Worm (Caenorhabditis elegans) whole organism, L2 larva: ENCODE data around the gene col-96.

Source experiments
- C34F6.9 ChIP-seq: fragments of 150-350 bp; optimal IDR thresholded peaks from 2 replicates; lab custom pipeline; 2014; ENCODE audit warnings: missing biosample characterization, missing genetic modification characterization
- F13H6.1 ChIP-seq: sonication (generic microtip); optimal IDR thresholded peaks from 2 replicates; lab custom pipeline; 2016; ENCODE audit warnings: missing genetic modification characterization, missing compliant biosample characterization
- R02D3.7 ChIP-seq: fragments of 150-350 bp; optimal IDR thresholded peaks from 2 replicates; lab custom pipeline; 2014; ENCODE audit warnings: missing biosample characterization, missing genetic modification characterization
- Y55F3AM.14 ChIP-seq: fragments of 200-800 bp; sonication (Bioruptor generic); optimal IDR thresholded peaks from 2 replicates; lab custom pipeline; 2018; ENCODE audit warnings: mild to moderate bottlenecking, missing genetic modification characterization, missing compliant biosample characterization
- ZK546.5 ChIP-seq: sonication (generic microtip); optimal IDR thresholded peaks from 2 replicates; lab custom pipeline; 2017; ENCODE audit warnings: missing biosample characterization, missing genetic modification characterization
- alr-1 ChIP-seq: fragments of 150-350 bp; optimal IDR thresholded peaks from 2 replicates; lab custom pipeline; 2014; ENCODE audit warnings: missing biosample characterization, missing genetic modification characterization
- aly-2 ChIP-seq: fragments of 150-350 bp; optimal IDR thresholded peaks from 2 replicates; lab custom pipeline; 2014; ENCODE audit warnings: missing biosample characterization, missing genetic modification characterization
- ama-1 ChIP-seq: fragments of 150-350 bp; optimal IDR thresholded peaks from 2 replicates; lab custom pipeline; 2018; ENCODE audit warnings: inconsistent platforms
- blmp-1 ChIP-seq: sonication (generic microtip); optimal IDR thresholded peaks from 2 replicates; lab custom pipeline; 2017; ENCODE audit warnings: missing genetic modification characterization, mild to moderate bottlenecking, missing compliant biosample characterization, antibody characterized with exemption, moderate library complexity; ENCODE audit not compliant: insufficient read depth
- ceh-82 ChIP-seq: fragments of 150-350 bp; optimal IDR thresholded peaks from 2 replicates; lab custom pipeline; 2014; ENCODE audit warnings: missing biosample characterization, missing genetic modification characterization
- crh-2 ChIP-seq: sonication (generic microtip); optimal IDR thresholded peaks from 2 replicates; lab custom pipeline; 2017; ENCODE audit warnings: missing biosample characterization, missing genetic modification characterization
- egl-27 ChIP-seq: sonication (generic microtip); optimal IDR thresholded peaks from 3 replicates; lab custom pipeline; 2017; ENCODE audit warnings: missing biosample characterization, missing genetic modification reagents, missing genetic modification characterization
- elt-1 ChIP-seq: fragments of 150-350 bp; optimal IDR thresholded peaks from 2 replicates; lab custom pipeline; 2014; ENCODE audit warnings: missing biosample characterization, missing genetic modification characterization
- fos-1 ChIP-seq: fragments of 150-350 bp; optimal IDR thresholded peaks from 2 replicates; lab custom pipeline; 2014; ENCODE audit warnings: missing biosample characterization, missing genetic modification characterization
- gmeb-1 ChIP-seq: fragments of 150-350 bp; optimal IDR thresholded peaks from 2 replicates; lab custom pipeline; 2014; ENCODE audit warnings: missing biosample characterization, missing genetic modification characterization
- lin-11 ChIP-seq: fragments of 150-350 bp; sonication (generic microtip); optimal IDR thresholded peaks from 2 replicates; lab custom pipeline; 2014; ENCODE audit warnings: missing biosample characterization, missing genetic modification characterization, inconsistent platforms, mixed read lengths
- lin-13 ChIP-seq: fragments of 150-350 bp; optimal IDR thresholded peaks from 2 replicates; lab custom pipeline; 2014; ENCODE audit warnings: missing biosample characterization, missing genetic modification reagents, missing genetic modification characterization
- lin-39 ChIP-seq: fragments of 150-350 bp; optimal IDR thresholded peaks from 2 replicates; lab custom pipeline; 2014; ENCODE audit warnings: missing biosample characterization, missing genetic modification reagents, missing genetic modification characterization
- lsy-2 ChIP-seq, 2 experiments: fragments of 150-350 bp in 1 of 2; sonication (generic microtip) in 1 of 2; optimal IDR thresholded peaks; 2 replicates each; lab custom pipeline; 2014 to 2017; ENCODE audit warnings: missing biosample characterization in 2 of 2, missing genetic modification characterization in 2 of 2
- mbf-1 ChIP-seq: sonication (generic microtip); optimal IDR thresholded peaks from 2 replicates; lab custom pipeline; 2017; ENCODE audit warnings: missing biosample characterization, missing genetic modification characterization
- nhr-21 ChIP-seq: fragments of 150-350 bp; optimal IDR thresholded peaks from 2 replicates; lab custom pipeline; 2014; ENCODE audit warnings: missing biosample characterization, missing genetic modification characterization
- nhr-23 ChIP-seq: fragments of 150-350 bp; optimal IDR thresholded peaks from 2 replicates; lab custom pipeline; 2014; ENCODE audit warnings: missing biosample characterization, missing genetic modification reagents, missing genetic modification characterization
- nhr-237 ChIP-seq: fragments of 150-350 bp; optimal IDR thresholded peaks from 2 replicates; lab custom pipeline; 2014; ENCODE audit warnings: missing biosample characterization, missing genetic modification characterization
- nhr-77 ChIP-seq: fragments of 150-350 bp; optimal IDR thresholded peaks from 2 replicates; lab custom pipeline; 2014; ENCODE audit warnings: missing biosample characterization, missing genetic modification characterization
- peb-1 ChIP-seq: fragments of 150-350 bp; optimal IDR thresholded peaks from 2 replicates; lab custom pipeline; 2014; ENCODE audit warnings: missing biosample characterization, missing genetic modification characterization
- sem-4 ChIP-seq: fragments of 150-350 bp; optimal IDR thresholded peaks from 2 replicates; lab custom pipeline; 2014; ENCODE audit warnings: missing biosample characterization, missing genetic modification reagents, missing genetic modification characterization
- skn-1 ChIP-seq: sonication (generic microtip); optimal IDR thresholded peaks from 2 replicates; lab custom pipeline; 2017; ENCODE audit warnings: missing biosample characterization, missing genetic modification characterization
- sma-3 ChIP-seq: sonication (generic microtip); optimal IDR thresholded peaks from 2 replicates; lab custom pipeline; 2016; ENCODE audit warnings: missing genetic modification reagents, missing genetic modification characterization, missing compliant biosample characterization
- sma-9 ChIP-seq, 2 experiments: fragments of 150-350 bp in 1 of 2; sonication (generic microtip) in 1 of 2; optimal IDR thresholded peaks; 2 replicates each; lab custom pipeline; 2014 to 2016; ENCODE audit warnings: missing genetic modification characterization in 2 of 2, mild to moderate bottlenecking in 1 of 2, missing biosample characterization in 1 of 2, missing compliant biosample characterization in 1 of 2, missing genetic modification reagents in 1 of 2, moderate library complexity in 1 of 2
- unc-39 ChIP-seq: fragments of 150-350 bp; optimal IDR thresholded peaks from 2 replicates; lab custom pipeline; 2014; ENCODE audit warnings: missing biosample characterization, missing genetic modification characterization
- ztf-1 ChIP-seq: fragments of 200-800 bp; sonication (Bioruptor generic); conservative IDR thresholded peaks from 2 replicates; pipeline ENCODE4 v1.3.6; 2022; ENCODE audit warnings: missing genetic modification characterization, missing compliant biosample characterization
- ztf-4 ChIP-seq: fragments of 150-350 bp; optimal IDR thresholded peaks from 2 replicates; lab custom pipeline; 2014; ENCODE audit warnings: missing biosample characterization, missing genetic modification characterization

col-96 gene

DNA sequence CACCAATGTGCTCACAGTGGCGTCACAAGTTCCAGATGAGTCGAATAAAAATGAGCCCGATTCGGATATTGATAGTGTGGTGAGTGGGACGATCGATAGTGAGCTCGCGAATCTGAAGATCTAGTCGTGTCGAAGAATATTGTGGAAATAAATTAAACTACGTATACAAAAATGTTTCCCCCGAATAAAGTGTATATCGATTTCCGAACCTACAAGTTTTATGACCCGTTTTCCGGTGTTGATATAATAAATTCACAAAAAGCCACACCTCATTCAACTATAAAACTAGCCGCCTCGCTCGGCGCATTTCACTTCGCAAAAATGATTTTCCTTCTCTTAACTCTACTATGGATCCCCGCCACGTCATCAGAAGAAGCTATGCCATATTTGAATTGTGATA lies 6.6 kb downstream of the col-96 start, which contains the start of gene pqn-84:
Gene pqn-84, plus strand, starts transcription at position 301 of the 400 bp plus-strand sequence.
- TF ChIP-seq lin-11 (tag; lab: Kevin White, UChicago) (no peak), mbf-1 (no peak)

- TF ChIP-seq peb-1 (tag; lab: Kevin White, UChicago): no peak
- TF ChIP-seq R02D3.7: no peak
- no peak for TF ChIP-seq crh-2 (tag; lab: Kevin White, UChicago)
Observed at ce11 chrIII:11698569-11698968, 8.0 kb downstream of the col-96 start, which contains the start of gene Y41C4A.7. Y41C4A.7 (plus strand) TSS chrIII:11698869.

DNA sequence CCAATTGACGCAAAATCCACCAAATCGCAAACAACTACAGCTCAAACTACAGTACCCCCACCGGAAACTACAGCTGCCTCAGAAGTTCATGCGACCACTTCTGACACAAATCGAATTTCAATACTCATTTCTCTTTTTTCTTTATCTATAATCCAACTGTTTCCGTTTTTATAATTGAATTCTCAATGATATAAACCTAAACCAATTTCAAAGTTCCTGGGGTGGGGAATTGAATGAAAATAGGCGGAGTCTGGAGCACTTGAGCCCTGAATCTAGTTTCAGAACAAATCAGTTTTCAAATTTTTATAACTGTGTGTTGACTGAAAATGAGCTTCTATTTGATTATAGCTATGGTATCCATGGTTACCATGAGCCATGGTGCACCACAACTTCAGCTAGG lies 10.3 kb downstream of the col-96 start, which contains the start of gene Y41C4A.6:
Gene Y41C4A.6, plus strand, starts transcription at position 301 of the 400 bp plus-strand sequence.
- TF ChIP-seq alr-1 (tag; lab: Kevin White, UChicago) (no peak), egl-27 (no peak), gmeb-1 (tag; lab: Kevin White, UChicago) (no peak), lsy-2 (tag; optimal IDR thresholded peaks at IDR 0.05; lab: Kevin White, UChicago) (no peak)

DNA sequence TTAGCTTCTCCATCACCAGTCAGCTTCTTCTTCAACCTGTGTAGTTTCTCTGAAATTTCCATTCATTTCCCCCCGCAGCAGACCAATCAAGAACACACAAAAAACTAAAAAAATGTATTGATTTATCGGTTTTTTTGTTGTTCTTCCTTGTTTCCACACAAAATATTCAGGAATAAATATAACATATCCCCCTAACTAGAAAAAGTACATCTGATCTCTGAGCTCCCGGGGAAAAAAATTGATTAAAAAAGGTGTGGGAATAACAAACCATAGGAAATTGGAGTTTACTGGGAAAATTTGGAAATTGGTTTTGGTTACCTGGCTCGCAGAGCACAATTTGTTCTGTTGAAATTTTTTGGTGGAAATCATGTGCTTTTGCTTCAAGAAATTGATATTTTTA lies 11.6 kb downstream of the col-96 start, which contains the start of gene Y41C4A.22:
Gene Y41C4A.22, plus strand, starts transcription at position 301 of the 400 bp plus-strand sequence.
- TF ChIP-seq ZK546.5: no peak
- no peak for TF ChIP-seq ztf-4 (tag; lab: Kevin White, UChicago)
- no peak for TF ChIP-seq nhr-77 (tag; lab: Kevin White, UChicago)
- TF ChIP-seq ztf-1: no peak
- no peak for TF ChIP-seq fos-1 (tag; lab: Kevin White, UChicago)
- TF ChIP-seq unc-39 (tag; lab: Kevin White, UChicago): no peak
- no peak for TF ChIP-seq blmp-1 (tag; lab: Kevin White, UChicago)
- no peak for TF ChIP-seq skn-1
- no peak for TF ChIP-seq sma-9 (GFP tag; optimal IDR thresholded peaks at IDR 0.05; lab: Kevin White, UChicago)
- TF ChIP-seq sma-9 (tag; optimal IDR thresholded peaks at IDR 0.05; lab: Kevin White, UChicago): no peak
- no peak for TF ChIP-seq R02D3.7
- TF ChIP-seq F13H6.1: no peak
- TF ChIP-seq ceh-82 (tag; lab: Kevin White, UChicago): no peak
- TF ChIP-seq C34F6.9 (tag; lab: Kevin White, UChicago): no peak
- TF ChIP-seq lsy-2 (tag; optimal IDR thresholded peaks at IDR 0.05; lab: Kevin White, UChicago): no peak
- no peak for TF ChIP-seq aly-2 (tag; lab: Kevin White, UChicago)
- no peak for TF ChIP-seq nhr-23 (tag; lab: Kevin White, UChicago)
- no peak for TF ChIP-seq sma-3 (GFP tag; lab: Kevin White, UChicago)

ce11 chrIII:11694506-11694947 lies 12.0 kb downstream of the col-96 start:
- TF ChIP-seq crh-2 (tag; lab: Kevin White, UChicago) (peak; percentile 6), sem-4 (tag; lab: Kevin White, UChicago) (no peak), ama-1 (lab: Kevin White, UChicago) (peak; percentile 52), lin-39 (no peak), Y55F3AM.14 (GFP tag; lab: Kevin White, UChicago) (peak; percentile 45)
- TF ChIP-seq, all 48 proteins: peak for 3

- no peak for TF ChIP-seq nhr-237 (tag; lab: Kevin White, UChicago)
- no peak for TF ChIP-seq nhr-21 (tag; lab: Kevin White, UChicago)
- TF ChIP-seq skn-1: no peak
- no peak for TF ChIP-seq lin-13 (GFP tag; lab: Kevin White, UChicago)
- no peak for TF ChIP-seq elt-1 (tag; lab: Kevin White, UChicago)
- TF ChIP-seq blmp-1 (tag; lab: Kevin White, UChicago): no peak
- no peak for TF ChIP-seq C34F6.9 (tag; lab: Kevin White, UChicago)
- no peak for TF ChIP-seq mbf-1
Observed at ce11 chrIII:11692380-11692779, 14.2 kb downstream of the col-96 start.
